Worm (Caenorhabditis elegans) whole organism, L4 larva: Measurements from ENCODE around the gene B0491.6.

Experiments used
- ZK337.2 ChIP-seq: fragments of 200-800 bp; sonication (Bioruptor generic); IDR thresholded peaks from 2 replicates; pipeline ENCODE4 v1.3.6; 2022; ENCODE audit warnings: missing genetic modification reagents, missing genetic modification characterization, missing compliant biosample characterization
- ZK546.5 ChIP-seq, 2 experiments: sonication (generic microtip); optimal IDR thresholded peaks; 2 replicates each; lab custom pipeline; 2017; ENCODE audit warnings: missing biosample characterization in 2 of 2, missing genetic modification characterization in 2 of 2
- aha-1 ChIP-seq: fragments of 150-350 bp; peaks from one replicate; lab custom pipeline; 2014; ENCODE audit warnings: missing biosample characterization, missing genetic modification characterization
- attf-4 ChIP-seq: sonication (generic microtip); optimal IDR thresholded peaks from 3 replicates; lab custom pipeline; 2017; ENCODE audit warnings: missing biosample characterization, missing genetic modification characterization
- ces-1 ChIP-seq: fragments of 150-350 bp; sonication (generic microtip); optimal IDR thresholded peaks from 4 replicates; lab custom pipeline; 2014; ENCODE audit warnings: missing biosample characterization, missing genetic modification reagents, missing genetic modification characterization
- ctbp-1 ChIP-seq: fragments of 200-800 bp; sonication (Bioruptor generic); IDR thresholded peaks from 2 replicates; pipeline ENCODE4 v1.3.6; 2022; ENCODE audit warnings: missing genetic modification reagents, missing genetic modification characterization, missing compliant biosample characterization
- daf-16 ChIP-seq, 3 experiments: sonication (generic microtip); optimal IDR thresholded peaks; 2 replicates each; lab custom pipeline; 2016 to 2017; ENCODE audit warnings: missing genetic modification characterization in 3 of 3, missing genetic modification reagents in 3 of 3, mild to moderate bottlenecking in 2 of 3, missing compliant biosample characterization in 2 of 3, missing biosample characterization in 1 of 3, moderate library complexity in 1 of 3
- daf-8 ChIP-seq: fragments of 200-800 bp; sonication (Bioruptor generic); IDR thresholded peaks from 2 replicates; pipeline ENCODE4 v1.3.6; 2022; ENCODE audit warnings: missing genetic modification characterization, missing compliant biosample characterization
- duxl-1 ChIP-seq: sonication (generic microtip); optimal IDR thresholded peaks from 2 replicates; lab custom pipeline; 2016; ENCODE audit warnings: mild to moderate bottlenecking, missing genetic modification characterization, moderate library complexity, missing compliant biosample characterization; ENCODE audit not compliant: poor library complexity
- fkh-10 ChIP-seq: fragments of 150-350 bp; optimal IDR thresholded peaks from 2 replicates; lab custom pipeline; 2014; ENCODE audit warnings: missing biosample characterization, missing genetic modification reagents, missing genetic modification characterization
- fos-1 ChIP-seq: fragments of 150-350 bp; optimal IDR thresholded peaks from 2 replicates; lab custom pipeline; 2014; ENCODE audit warnings: missing biosample characterization, missing genetic modification characterization
- gei-8 ChIP-seq: fragments of 200-800 bp; sonication (Bioruptor generic); optimal IDR thresholded peaks from 2 replicates; lab custom pipeline; 2018; ENCODE audit warnings: mild to moderate bottlenecking, missing genetic modification characterization, missing compliant biosample characterization
- lin-1 ChIP-seq: fragments of 200-800 bp; sonication (Bioruptor generic); IDR thresholded peaks from 2 replicates; pipeline ENCODE4 v1.3.6; 2022; ENCODE audit warnings: missing genetic modification reagents, missing genetic modification characterization, missing compliant biosample characterization
- lin-13 ChIP-seq: fragments of 150-350 bp; optimal IDR thresholded peaks from 2 replicates; lab custom pipeline; 2014; ENCODE audit warnings: missing biosample characterization, missing genetic modification reagents, missing genetic modification characterization
- lin-29 ChIP-seq: fragments of 200-800 bp; sonication (Bioruptor generic); IDR thresholded peaks from 2 replicates; pipeline ENCODE4 v1.3.6; 2022; ENCODE audit warnings: missing genetic modification reagents, missing genetic modification characterization, missing compliant biosample characterization
- lin-39 ChIP-seq: fragments of 150-350 bp; optimal IDR thresholded peaks from 2 replicates; lab custom pipeline; 2014; ENCODE audit warnings: missing biosample characterization, missing genetic modification reagents, missing genetic modification characterization
- madf-9 ChIP-seq: fragments of 200-800 bp; sonication (Bioruptor generic); conservative IDR thresholded peaks from 2 replicates; pipeline ENCODE4 v1.3.6; 2022; ENCODE audit warnings: missing genetic modification reagents, missing genetic modification characterization, missing compliant biosample characterization
- mep-1 ChIP-seq: fragments of 150-350 bp; sonication (generic microtip); optimal IDR thresholded peaks from 3 replicates; lab custom pipeline; 2014; ENCODE audit warnings: missing biosample characterization, missing genetic modification characterization
- mxl-3 ChIP-seq: fragments of 200-800 bp; sonication (Bioruptor generic); optimal IDR thresholded peaks from 2 replicates; lab custom pipeline; 2018; ENCODE audit warnings: mild to moderate bottlenecking, missing genetic modification characterization, missing compliant biosample characterization
- nhr-11 ChIP-seq: fragments of 150-350 bp; optimal IDR thresholded peaks from 2 replicates; lab custom pipeline; 2014; ENCODE audit warnings: missing biosample characterization, missing genetic modification characterization
- nhr-111 ChIP-seq: fragments of 200-800 bp; sonication (Bioruptor generic); optimal IDR thresholded peaks from 2 replicates; lab custom pipeline; 2018; ENCODE audit warnings: mild to moderate bottlenecking, missing genetic modification characterization, missing compliant biosample characterization
- nhr-28 ChIP-seq: fragments of 150-350 bp; optimal IDR thresholded peaks from 2 replicates; lab custom pipeline; 2014; ENCODE audit warnings: missing biosample characterization, missing genetic modification characterization
- nhr-48 ChIP-seq: sonication (generic microtip); optimal IDR thresholded peaks from 2 replicates; lab custom pipeline; 2016; ENCODE audit warnings: mild to moderate bottlenecking, missing genetic modification characterization, missing compliant biosample characterization
- nhr-6 ChIP-seq: fragments of 150-350 bp; optimal IDR thresholded peaks from 2 replicates; lab custom pipeline; 2014; ENCODE audit warnings: missing biosample characterization, missing genetic modification characterization
- set-16 ChIP-seq: fragments of 200-800 bp; sonication (Bioruptor generic); IDR thresholded peaks from 2 replicates; pipeline ENCODE4 v1.3.6; 2022; ENCODE audit warnings: missing genetic modification reagents, missing genetic modification characterization, missing compliant biosample characterization
- snpc-1.2 ChIP-seq: fragments of 200-800 bp; sonication (Bioruptor generic); IDR thresholded peaks from 2 replicates; pipeline ENCODE4 v1.3.6; 2022; ENCODE audit warnings: missing genetic modification reagents, missing genetic modification characterization, missing compliant biosample characterization
- snpc-4 ChIP-seq: fragments of 150-350 bp; optimal IDR thresholded peaks from 2 replicates; lab custom pipeline; 2014; ENCODE audit warnings: missing biosample characterization, missing genetic modification characterization
- tra-1 ChIP-seq: fragments of 200-800 bp; sonication (Bioruptor generic); IDR thresholded peaks from 2 replicates; pipeline ENCODE4 v1.3.6; 2022; ENCODE audit warnings: missing genetic modification reagents, missing genetic modification characterization, missing compliant biosample characterization
- unc-130 ChIP-seq: sonication (generic microtip); optimal IDR thresholded peaks from 2 replicates; lab custom pipeline; 2016; ENCODE audit warnings: missing genetic modification reagents, missing genetic modification characterization, missing compliant biosample characterization
- unc-62 ChIP-seq, 3 experiments: fragments of 150-350 bp in 1 of 3; sonication (generic microtip); optimal IDR thresholded peaks in 2 of 3; peaks in 1 of 3; 1 replicate in 1 of 3; 2 replicates in 2 of 3; lab custom pipeline; 2014 to 2017; ENCODE audit warnings: missing biosample characterization in 3 of 3, missing genetic modification characterization in 3 of 3, missing genetic modification reagents in 3 of 3, missing genotype in 1 of 3
- zip-2 ChIP-seq: fragments of 150-350 bp; optimal IDR thresholded peaks from 2 replicates; lab custom pipeline; 2014; ENCODE audit warnings: missing biosample characterization, missing genetic modification characterization

The B0491.6 gene

ce11 chrII:11376598-11377108, 28.5 kb upstream of the B0491.6 start (continued):
- TF ChIP-seq daf-16 (GFP tag; optimal IDR thresholded peaks at IDR 0.05; lab: Kevin White, UChicago) = peak; percentile 69 to 82
- peak; percentile 88 for TF ChIP-seq daf-16 (tag; optimal IDR thresholded peaks at IDR 0.05; lab: Kevin White, UChicago)
- TF ChIP-seq ZK546.5 (tag; optimal IDR thresholded peaks at IDR 0.05; lab: Kevin White, UChicago) = no peak
- TF ChIP-seq tra-1 (GFP tag; lab: Robert Waterston, UW) = 0 out of 2 replicates have a peak, but pooled peaks have one; percentile 60
- TF ChIP-seq attf-4 = no peak
- TF ChIP-seq snpc-1.2 (GFP tag; lab: Robert Waterston, UW) = peak; percentile 86
- TF ChIP-seq nhr-6 (tag; lab: Kevin White, UChicago) = no peak
- peak; percentile 65; the same call in 1 of the 2 replicates for TF ChIP-seq lin-1
- TF ChIP-seq lin-39 = no peak
- 0 out of 2 replicates have a peak, but pooled peaks have one; percentile 48 for TF ChIP-seq madf-9 (GFP tag; lab: Robert Waterston, UW)
- peak; percentile 70 for TF ChIP-seq nhr-48 (tag; lab: Kevin White, UChicago)

DNA sequence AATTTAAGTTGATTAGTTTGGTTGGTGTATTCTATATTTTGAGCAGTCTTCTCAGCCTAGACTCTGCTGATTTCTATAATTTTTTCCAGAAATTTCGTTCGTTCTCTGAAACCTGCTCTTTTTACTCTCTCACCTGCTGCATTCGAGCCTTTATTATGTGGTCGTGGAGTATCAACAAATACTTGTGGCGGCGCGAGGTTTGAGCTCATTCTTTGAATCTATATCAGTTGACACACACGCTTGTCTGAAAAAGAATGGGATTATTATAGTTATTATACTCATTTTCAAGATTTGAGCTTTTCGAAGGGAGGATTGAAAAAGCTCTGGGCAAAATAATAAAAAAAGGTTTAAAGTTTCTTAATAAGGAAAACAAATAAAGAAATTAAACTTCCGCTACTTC, 27.9 kb upstream of the B0491.6 start:
- TF ChIP-seq lin-29 (GFP tag; lab: Robert Waterston, UW) (no peak), nhr-11 (tag; lab: Kevin White, UChicago) (peak; percentile 52)

DNA sequence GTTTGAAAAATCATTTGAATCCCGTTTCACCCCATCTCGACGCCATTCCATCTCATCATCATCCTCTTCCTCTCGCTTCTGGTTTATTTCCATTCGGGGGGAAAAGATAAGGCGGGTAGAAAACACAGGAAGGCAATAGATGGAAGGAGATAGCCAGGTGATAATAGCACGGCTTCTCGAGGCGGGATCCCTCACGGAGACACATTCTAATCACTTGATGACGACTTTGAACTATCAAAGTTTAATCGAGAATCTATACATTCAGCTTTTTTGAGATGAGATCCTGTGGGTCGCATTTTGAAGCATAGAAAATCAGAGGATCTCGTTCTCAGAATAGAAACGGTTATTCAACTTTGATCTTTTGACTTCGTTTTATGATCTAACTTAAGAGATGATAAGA, 23.8 kb upstream of the B0491.6 start, which contains the start of gene C33B4.2:
C33B4.2 (minus strand) TSS at position 165 of the 400 bp plus-strand sequence.
- TF ChIP-seq nhr-48 (tag; lab: Kevin White, UChicago) (peak; percentile 46), lin-13 (no peak), unc-130 (GFP tag; lab: Kevin White, UChicago) (no peak), gei-8 (GFP tag; lab: Kevin White, UChicago) (no peak), mxl-3 (GFP tag; lab: Kevin White, UChicago) (peak; percentile 22)

- peak; percentile 84 for TF ChIP-seq fkh-10 (GFP tag; lab: Kevin White, UChicago)
- TF ChIP-seq lin-13 = no peak
- TF ChIP-seq ces-1 (GFP tag; lab: Kevin White, UChicago) = peak; percentile 66
- TF ChIP-seq snpc-4 = no peak
Observed at ce11 chrII:11361751-11362150, 13.6 kb upstream of the B0491.6 start.

- no peak for TF ChIP-seq daf-8
- no peak for TF ChIP-seq duxl-1 (tag; lab: Kevin White, UChicago)
- TF ChIP-seq lin-39 = no peak
- no peak for TF ChIP-seq fos-1
- TF ChIP-seq nhr-28 = no peak
- TF ChIP-seq set-16 (GFP tag; lab: Robert Waterston, UW) = no peak
- TF ChIP-seq zip-2 (tag; lab: Kevin White, UChicago) = no peak
- TF ChIP-seq nhr-111 (GFP tag; lab: Kevin White, UChicago) = no peak
- no peak for TF ChIP-seq mep-1 (tag; lab: Kevin White, UChicago)
- TF ChIP-seq aha-1 (tag; lab: Kevin White, UChicago) = no peak
- TF ChIP-seq ctbp-1 (GFP tag; lab: Robert Waterston, UW) = no peak
- TF ChIP-seq gei-8 (GFP tag; lab: Kevin White, UChicago) = no peak
- no peak for TF ChIP-seq lin-29 (GFP tag; lab: Robert Waterston, UW)
Observed at ce11 chrII:11353471-11353870, 5.3 kb upstream of the B0491.6 start.

DNA sequence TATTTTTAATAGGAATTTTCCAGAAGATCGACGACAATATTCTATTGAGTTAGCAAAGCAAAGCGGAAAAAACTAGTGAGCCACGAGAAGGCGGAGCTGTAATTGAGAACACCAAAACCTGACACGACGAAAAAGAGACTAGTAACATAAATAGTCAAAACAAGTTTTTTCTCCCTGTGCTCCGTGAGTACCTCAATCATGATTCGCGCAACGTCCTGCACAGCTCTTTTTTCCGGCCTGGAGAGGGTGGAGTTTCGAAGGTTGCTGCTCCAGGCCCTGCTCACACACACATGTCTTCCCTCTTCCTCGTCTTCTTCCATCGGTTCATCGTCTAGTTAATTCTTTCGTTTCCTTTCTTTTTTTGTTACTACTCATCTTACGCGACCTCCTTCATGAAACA, 3.5 kb upstream of the B0491.6 start, which contains the start of gene clh-2:
clh-2 (plus strand) TSS at position 301 of the 400 bp plus-strand sequence.
- TF ChIP-seq nhr-11 (tag; lab: Kevin White, UChicago) (no peak), ZK337.2 (GFP tag; lab: Robert Waterston, UW) (no peak), daf-16 (GFP tag; optimal IDR thresholded peaks at IDR 0.05; lab: Kevin White, UChicago) (no peak), daf-16 (tag; optimal IDR thresholded peaks at IDR 0.05; lab: Kevin White, UChicago) (no peak), unc-62 (GFP tag; optimal IDR thresholded peaks at IDR 0.05 in 1 of 2; lab: Kevin White, UChicago) (no peak), unc-62 (tag; optimal IDR thresholded peaks at IDR 0.05; lab: Kevin White, UChicago) (no peak)
- TF ChIP-seq, all 104 proteins: peak for 0
